Comparison of ENCODE assay signal across 2 worm cellular contexts in the genomic region with DNA sequence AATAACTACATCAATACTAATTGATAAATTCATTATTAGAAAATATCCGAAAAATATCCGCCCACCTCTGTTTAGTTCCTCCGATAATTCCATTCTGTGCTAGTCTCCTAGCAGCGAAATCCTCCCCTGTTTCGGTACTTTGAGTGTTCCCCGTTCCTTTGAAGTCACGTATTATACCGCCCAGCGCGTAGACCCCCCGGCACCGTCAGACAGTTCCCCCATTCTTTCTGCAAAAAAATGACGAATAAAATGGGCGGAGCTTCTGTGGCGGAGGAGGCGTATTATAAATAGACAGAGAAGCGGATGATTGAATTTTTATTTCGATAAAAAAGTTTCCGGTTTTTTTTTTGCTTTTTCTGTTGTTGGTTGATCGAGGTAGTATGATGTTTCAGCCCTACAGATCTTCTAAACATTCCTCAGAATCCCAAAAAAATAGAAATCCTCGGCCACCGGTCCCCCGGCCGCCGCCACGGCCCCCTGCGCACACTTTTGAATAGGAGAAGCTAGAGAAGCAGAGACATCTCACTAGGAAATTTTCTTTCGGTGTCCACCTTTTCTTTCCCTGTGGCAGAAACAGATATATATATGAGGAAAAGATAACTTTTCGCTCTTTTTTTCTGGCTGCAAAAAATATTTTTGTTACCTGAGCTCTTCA.
TF ChIP-seq lines count a peak whose summit lies in the region.

No protein-coding gene starts in this region.

TF ChIP-seq in whole organism, L1 larva, 84 proteins besides CTCF, POLR2A, EP300 and RAD21 (continued from another document):
- TF ChIP-seq dpl-1 (GFP tag; optimal IDR thresholded peaks at IDR 0.05; lab: Kevin White, UChicago), result peak in 2 of 3 experiments; percentile 15 to 57
- TF ChIP-seq lsy-2 (tag; optimal IDR thresholded peaks at IDR 0.05; lab: Kevin White, UChicago), result peak in 1 of 2 experiments; percentile 31
- no peak for TF ChIP-seq zip-4 (GFP tag; optimal IDR thresholded peaks at IDR 0.05; lab: Kevin White, UChicago)
- TF ChIP-seq fkh-4 (tag; optimal IDR thresholded peaks at IDR 0.05; lab: Kevin White, UChicago; ENCODE audit: borderline replicate concordance), result no peak
- TF ChIP-seq nhr-71 (tag; optimal IDR thresholded peaks at IDR 0.05; lab: Kevin White, UChicago), result peak; percentile 15
- TF ChIP-seq C16A3.4 (tag; optimal IDR thresholded peaks at IDR 0.05; lab: Kevin White, UChicago), result no peak
- TF ChIP-seq ceh-90 (tag; optimal IDR thresholded peaks at IDR 0.05; lab: Kevin White, UChicago), result peak; percentile 30
- peak; percentile 34 for TF ChIP-seq nhr-85 (tag; lab: Kevin White, UChicago)
- TF ChIP-seq fkh-8 (tag; optimal IDR thresholded peaks at IDR 0.05; lab: Kevin White, UChicago), result peak; percentile 49
- no peak for TF ChIP-seq unc-98 (GFP tag; IDR thresholded peaks at IDR 0.05; lab: Robert Waterston, UW)
- TF ChIP-seq nhr-28 (tag; optimal IDR thresholded peaks at IDR 0.05; lab: Kevin White, UChicago), result no peak
- TF ChIP-seq Y116A8C.19 (tag; optimal IDR thresholded peaks at IDR 0.05; lab: Kevin White, UChicago; ENCODE audit: borderline replicate concordance), result no peak
- peak; percentile 56 for TF ChIP-seq lin-14 (GFP tag; optimal IDR thresholded peaks at IDR 0.05; lab: Kevin White, UChicago)

TF ChIP-seq in whole organism, L3 larva, 47 proteins besides CTCF, POLR2A, EP300 and RAD21 (continued from another document):
- peak; percentile 26 for TF ChIP-seq hmg-11 (tag; optimal IDR thresholded peaks at IDR 0.05; lab: Kevin White, UChicago)
- no peak for TF ChIP-seq fos-1 (tag; optimal IDR thresholded peaks at IDR 0.05; lab: Kevin White, UChicago)
- no peak for TF ChIP-seq lsy-12 (tag; optimal IDR thresholded peaks at IDR 0.05; lab: Kevin White, UChicago)
- TF ChIP-seq nhr-11 (tag; optimal IDR thresholded peaks at IDR 0.05; lab: Kevin White, UChicago), result no peak
- TF ChIP-seq daf-12 (tag; optimal IDR thresholded peaks at IDR 0.05; lab: Kevin White, UChicago), result no peak
- TF ChIP-seq ceh-82 (tag; optimal IDR thresholded peaks at IDR 0.05; lab: Kevin White, UChicago), result no peak
TF ChIP-seq in whole organism, L3 larva: peak in this region for 4.
